Worm (Caenorhabditis elegans): Measurements from ENCODE around the gene ptr-8.
A peak's percentile ranks its signal among the peaks of the same experiment; 100 is the strongest.

ptr-8 gene

ce11 chrII:10888979-10889378, at the start of gene ptr-8:
Gene ptr-8, plus strand, starts transcription at chrII:10889279.
- TF ChIP-seq attf-4 (tag; optimal IDR thresholded peaks at IDR 0.05) (no peak), arid-1 (GFP tag; conservative IDR thresholded peaks at IDR 0.05) (no peak), mxl-3 (GFP tag; optimal IDR thresholded peaks at IDR 0.05) (no peak), madf-5 (GFP tag; IDR thresholded peaks at IDR 0.05) (no peak), snpc-1.2 (GFP tag; IDR thresholded peaks at IDR 0.05) (no peak), pha-4 (GFP tag; IDR thresholded peaks at IDR 0.05) (no peak), pha-4 (tag; optimal IDR thresholded peaks at IDR 0.05) (no peak), nhr-76 (tag; optimal IDR thresholded peaks at IDR 0.05) (no peak), rbr-2 (tag; optimal IDR thresholded peaks at IDR 0.05) (no peak), nhr-25 (tag; optimal IDR thresholded peaks at IDR 0.05; ENCODE audit: borderline replicate concordance, insufficient read depth) (no peak), lin-1 (GFP tag; IDR thresholded peaks at IDR 0.05) (no peak), duxl-1 (tag; optimal IDR thresholded peaks at IDR 0.05; ENCODE audit: poor library complexity) (no peak), cey-2 (tag; optimal IDR thresholded peaks at IDR 0.05; ENCODE audit: borderline replicate concordance, insufficient read depth) (no peak), lim-7 (GFP tag; IDR thresholded peaks at IDR 0.05) (no peak), nhr-6 (tag; optimal IDR thresholded peaks at IDR 0.05) (no peak)

ce11 chrII:10840067-10840466, 49.0 kb upstream of the ptr-8 start:
- peak; percentile 57 for TF ChIP-seq Y5F2A.4 (GFP tag; optimal IDR thresholded peaks at IDR 0.05)
- TF ChIP-seq Y75B8A.6 (GFP tag; IDR thresholded peaks at IDR 0.05): 0 out of 2 replicates have a peak, but pooled peaks have one; percentile 60
- TF ChIP-seq zip-11 (GFP tag; IDR thresholded peaks at IDR 0.05): 0 out of 2 replicates have a peak, but pooled peaks have one; percentile 50
- TF ChIP-seq nhr-6 (tag; optimal IDR thresholded peaks at IDR 0.05): peak; percentile 69
- TF ChIP-seq nhr-237 (tag; optimal IDR thresholded peaks at IDR 0.05): no peak
- peak; percentile 94 for TF ChIP-seq egl-43 (GFP tag; IDR thresholded peaks at IDR 0.05)
- TF ChIP-seq nhr-76 (tag; optimal IDR thresholded peaks at IDR 0.05): no peak
- TF ChIP-seq mes-2 (tag; optimal IDR thresholded peaks at IDR 0.05; ENCODE audit: poor library complexity, severe bottlenecking): peak; percentile 91
- peak; percentile 67; the same call in 1 of the 2 replicates for TF ChIP-seq ceh-44 (GFP tag; IDR thresholded peaks at IDR 0.05)
- peak; percentile 89 for TF ChIP-seq lim-7 (GFP tag; IDR thresholded peaks at IDR 0.05)
- peak; percentile 64 to 83 for TF ChIP-seq daf-16 (GFP tag; optimal IDR thresholded peaks at IDR 0.05)
- TF ChIP-seq daf-16 (tag; optimal IDR thresholded peaks at IDR 0.05): peak; percentile 68
- TF ChIP-seq dmd-6 (GFP tag; IDR thresholded peaks at IDR 0.05): peak; percentile 72
- peak; percentile 85 for TF ChIP-seq rbr-2 (tag; optimal IDR thresholded peaks at IDR 0.05)
- TF ChIP-seq dmd-9 (GFP tag; IDR thresholded peaks at IDR 0.05): peak; percentile 79; the same call in 1 of the 2 replicates
- peak; percentile 43 for TF ChIP-seq ces-1 (GFP tag; optimal IDR thresholded peaks at IDR 0.05)
- peak; percentile 82; the same call in 1 of the 2 replicates for TF ChIP-seq ZK337.2 (GFP tag; IDR thresholded peaks at IDR 0.05)
- TF ChIP-seq ama-1 (optimal IDR thresholded peaks at IDR 0.05): peak; percentile 22
- peak; percentile 79 for TF ChIP-seq F49E8.2 (tag; optimal IDR thresholded peaks at IDR 0.05; ENCODE audit: borderline replicate concordance)
- TF ChIP-seq mdt-29 (GFP tag; IDR thresholded peaks at IDR 0.05): peak; percentile 65
- no peak for TF ChIP-seq daf-8 (GFP tag; IDR thresholded peaks at IDR 0.05)
- TF ChIP-seq nhr-28 (tag; optimal IDR thresholded peaks at IDR 0.05): peak; percentile 59
- TF ChIP-seq madf-9 (GFP tag; conservative IDR thresholded peaks at IDR 0.05): peak; percentile 83
- peak in 1 of 2 experiments; percentile 97 for TF ChIP-seq unc-62 (GFP tag; optimal IDR thresholded peaks at IDR 0.05 in 1 of 2)
- TF ChIP-seq unc-62 (tag; optimal IDR thresholded peaks at IDR 0.05): no peak
- peak; percentile 34 for TF ChIP-seq nhr-77 (tag; optimal IDR thresholded peaks at IDR 0.05)
- TF ChIP-seq egl-27 (tag; optimal IDR thresholded peaks at IDR 0.05): no peak
- peak; percentile 86 for TF ChIP-seq T26A8.4 (GFP tag; IDR thresholded peaks at IDR 0.05)
- peak; percentile 79 to 83; a peak in 3 of 4 replicates for TF ChIP-seq madf-5 (GFP tag; IDR thresholded peaks at IDR 0.05)
- TF ChIP-seq lin-15B (tag; optimal IDR thresholded peaks at IDR 0.05): no peak
- TF ChIP-seq mep-1 (tag; optimal IDR thresholded peaks at IDR 0.05): peak; percentile 93
- TF ChIP-seq Y48G9A.11 (GFP tag; IDR thresholded peaks at IDR 0.05): peak; percentile 87
- no peak for TF ChIP-seq ceh-82 (tag; optimal IDR thresholded peaks at IDR 0.05)
- peak; percentile 35 to 85 for TF ChIP-seq lsy-2 (tag; optimal IDR thresholded peaks at IDR 0.05)
- TF ChIP-seq nhr-48 (tag; optimal IDR thresholded peaks at IDR 0.05): peak; percentile 55
- TF ChIP-seq ceh-28 (tag; optimal IDR thresholded peaks at IDR 0.05): no peak
- peak; percentile 62 for TF ChIP-seq nhr-25 (tag; optimal IDR thresholded peaks at IDR 0.05; ENCODE audit: borderline replicate concordance, insufficient read depth)
- peak; percentile 45; the same call in 1 of the 2 replicates for TF ChIP-seq set-16 (GFP tag; IDR thresholded peaks at IDR 0.05)
- peak; percentile 60 for TF ChIP-seq gei-8 (GFP tag; optimal IDR thresholded peaks at IDR 0.05)
- TF ChIP-seq sdz-12 (GFP tag; optimal IDR thresholded peaks at IDR 0.05): peak; percentile 75

All from whole organism, L4 larva.